Fruit fly (Drosophila melanogaster): ENCODE measurements around the gene CG31676.

CG31676 gene

dm6 chr2L:20898478-20899075 lies 58.0 kb downstream of the CG31676 start (continued):
- TF ChIP-seq sr (GFP tag; IDR thresholded peaks at IDR 0.05) (no peak), sisA (GFP tag; IDR thresholded peaks at IDR 0.05) (no peak), Pdp1 (GFP tag; optimal IDR thresholded peaks at IDR 0.05) (peak in 1 of 2 experiments; percentile 50), CkIIα-i1 (GFP tag; IDR thresholded peaks at IDR 0.05) (no peak), chn (GFP tag; optimal IDR thresholded peaks at IDR 0.05) (no peak), CG12769 (tag; optimal IDR thresholded peaks at IDR 0.05) (no peak), sens (GFP tag) (peak; percentile 29), mld (GFP tag; IDR thresholded peaks at IDR 0.05; ENCODE audit: partially characterized antibody) (no peak), CG14860 (GFP tag; IDR thresholded peaks at IDR 0.05; ENCODE audit: partially characterized antibody) (no peak), CG4404 (GFP tag; IDR thresholded peaks at IDR 0.05) (no peak), CG9437 (GFP tag; optimal IDR thresholded peaks at IDR 0.05) (no peak), CG6689 (GFP tag; IDR thresholded peaks at IDR 0.05) (no peak), eve (GFP tag; optimal IDR thresholded peaks at IDR 0.05) (no peak), Nf-YA (GFP tag; IDR thresholded peaks at IDR 0.05) (no peak), Ets97D (GFP tag; optimal IDR thresholded peaks at IDR 0.05) (no peak)

Data from whole organism, embryonic.